Fruit fly (Drosophila melanogaster) whole organism, wandering third instar larva: ENCODE results near the gene FMRFaR.

Experiments
- Abd-B ChIP-seq: fragments of >200 bp; optimal IDR thresholded peaks from 2 replicates; lab custom pipeline; 2017; ENCODE audit warnings: missing biosample characterization, missing genetic modification characterization
- CG32264 ChIP-seq: fragments of 200-800 bp; sonication (Bioruptor generic); optimal IDR thresholded peaks from 2 replicates; lab custom pipeline; 2016; ENCODE audit warnings: missing biosample characterization, missing genetic modification characterization
- CG9705 ChIP-seq: fragments of 200-800 bp; sonication (Bioruptor generic); optimal IDR thresholded peaks from 2 replicates; lab custom pipeline; 2018; ENCODE audit warnings: missing biosample characterization, mild to moderate bottlenecking, missing genetic modification characterization
- CrebA ChIP-seq: fragments of 200-800 bp; sonication (Bioruptor generic); optimal IDR thresholded peaks from 2 replicates; lab custom pipeline; 2016; ENCODE audit warnings: missing biosample characterization, mild to moderate bottlenecking, missing genetic modification characterization, borderline replicate concordance
- Dfd ChIP-seq: fragments of >200 bp; optimal IDR thresholded peaks from 2 replicates; lab custom pipeline; 2017; ENCODE audit warnings: missing biosample characterization, missing genetic modification characterization
- Dif ChIP-seq: fragments of 200-275, 200-300 bp; sonication (Bioruptor generic); optimal IDR thresholded peaks from 2 replicates; lab custom pipeline; 2018; ENCODE audit warnings: missing biosample characterization, missing genetic modification characterization; ENCODE audit not compliant: partially characterized antibody
- GATAd ChIP-seq: sonication (Bioruptor generic); optimal IDR thresholded peaks from 2 replicates; lab custom pipeline; 2016; ENCODE audit warnings: missing biosample characterization, missing genetic modification characterization
- HLH106 ChIP-seq: fragments of 200-800 bp; optimal IDR thresholded peaks from 3 replicates; lab custom pipeline; 2019; ENCODE audit warnings: missing biosample characterization, mild to moderate bottlenecking, missing genetic modification characterization, moderate library complexity
- Hnf4 ChIP-seq: fragments of 200-800 bp; sonication (Bioruptor generic); optimal IDR thresholded peaks from 2 replicates; lab custom pipeline; 2016; ENCODE audit warnings: missing biosample characterization, mild to moderate bottlenecking, missing genetic modification characterization
- Hr83 ChIP-seq: fragments of 200-300 bp; sonication (Bioruptor generic); optimal IDR thresholded peaks from 2 replicates; lab custom pipeline; 2016; ENCODE audit warnings: missing biosample characterization, mild to moderate bottlenecking, missing genetic modification characterization, moderate library complexity; ENCODE audit not compliant: poor library complexity, severe bottlenecking
- Jra ChIP-seq: sonication (Bioruptor generic); optimal IDR thresholded peaks from 2 replicates; lab custom pipeline; 2016; ENCODE audit warnings: missing biosample characterization, missing genetic modification characterization
- Myc ChIP-seq: fragments of >200 bp; optimal IDR thresholded peaks from 2 replicates; lab custom pipeline; 2017
- N ChIP-seq: fragments of >200 bp; optimal IDR thresholded peaks from 2 replicates; lab custom pipeline; 2018; ENCODE audit warnings: missing biosample characterization, missing external identifiers, missing genetic modification characterization
- OdsH ChIP-seq: fragments of 200-800 bp; sonication (Bioruptor generic); optimal IDR thresholded peaks from 2 replicates; lab custom pipeline; 2016; ENCODE audit warnings: missing biosample characterization, mild to moderate bottlenecking, missing genetic modification characterization
- Rel ChIP-seq, 2 experiments: fragments of 200-800 bp; sonication (Bioruptor generic) in 1 of 2; optimal IDR thresholded peaks; 2 replicates in 1 of 2; 3 replicates in 1 of 2; lab custom pipeline; 2016 to 2019; ENCODE audit warnings: mild to moderate bottlenecking in 2 of 2, missing biosample characterization in 2 of 2, missing genetic modification characterization in 2 of 2, moderate library complexity in 1 of 2
- Sp1 ChIP-seq: fragments of 200-800 bp; sonication (Bioruptor generic); optimal IDR thresholded peaks from 3 replicates; lab custom pipeline; 2019; ENCODE audit warnings: missing biosample characterization, mild to moderate bottlenecking, missing genetic modification characterization, moderate library complexity
- br ChIP-seq: fragments of 200-800 bp; sonication (Bioruptor generic); optimal IDR thresholded peaks from 2 replicates; lab custom pipeline; 2016; ENCODE audit warnings: missing biosample characterization, missing genetic modification characterization
- brk ChIP-seq: fragments of 200-800 bp; sonication (Bioruptor generic); optimal IDR thresholded peaks from 2 replicates; lab custom pipeline; 2016; ENCODE audit warnings: missing biosample characterization, mild to moderate bottlenecking, missing genetic modification characterization
- ey ChIP-seq: fragments of 200-800 bp; sonication (Bioruptor generic); optimal IDR thresholded peaks from 2 replicates; lab custom pipeline; 2016; ENCODE audit warnings: missing biosample characterization, missing genetic modification characterization
- foxo ChIP-seq, 2 experiments: fragments of 200-800 bp; sonication (Bioruptor generic); optimal IDR thresholded peaks; 2 replicates in 1 of 2; 3 replicates in 1 of 2; lab custom pipeline; 2016 to 2017; ENCODE audit warnings: missing biosample characterization in 2 of 2, missing genetic modification characterization in 2 of 2
- fru ChIP-seq: fragments of 200-800 bp; sonication (Bioruptor generic); optimal IDR thresholded peaks from 3 replicates; lab custom pipeline; 2016; ENCODE audit warnings: missing biosample characterization, mild to moderate bottlenecking, missing genetic modification characterization
- h ChIP-seq: fragments of 200-800 bp; sonication (Bioruptor generic); optimal IDR thresholded peaks from 3 replicates; lab custom pipeline; 2016; ENCODE audit warnings: missing biosample characterization, mild to moderate bottlenecking, missing genetic modification characterization
- jim ChIP-seq: fragments of 175-275, 200-325 bp; sonication (Bioruptor generic); optimal IDR thresholded peaks from 2 replicates; lab custom pipeline; 2016; ENCODE audit warnings: missing biosample characterization, mild to moderate bottlenecking, missing genetic modification characterization
- lola ChIP-seq: fragments of >200 bp; optimal IDR thresholded peaks from 2 replicates; lab custom pipeline; 2017; ENCODE audit warnings: missing biosample characterization, missing genetic modification characterization
- psq ChIP-seq: fragments of 200-800 bp; sonication (Bioruptor generic); optimal IDR thresholded peaks from 3 replicates; lab custom pipeline; 2017; ENCODE audit warnings: missing biosample characterization, mild to moderate bottlenecking, missing genetic modification characterization, moderate library complexity
- rgr ChIP-seq: fragments of 200-800 bp; sonication (Bioruptor generic); optimal IDR thresholded peaks from 3 replicates; lab custom pipeline; 2016; ENCODE audit warnings: missing biosample characterization, mild to moderate bottlenecking, missing genetic modification characterization
- sage ChIP-seq: fragments of 200-800 bp; sonication (Bioruptor generic); optimal IDR thresholded peaks from 2 replicates; lab custom pipeline; 2016; ENCODE audit warnings: missing biosample characterization, mild to moderate bottlenecking, missing genetic modification characterization
- sv ChIP-seq: fragments of 200-800 bp; sonication (Bioruptor generic); optimal IDR thresholded peaks from 3 replicates; lab custom pipeline; 2016; ENCODE audit warnings: missing biosample characterization, missing genetic modification characterization
- tai ChIP-seq: sonication (Bioruptor generic); optimal IDR thresholded peaks from 2 replicates; lab custom pipeline; 2016; ENCODE audit warnings: missing biosample characterization, missing genetic modification characterization
- usp ChIP-seq: fragments of >200 bp; optimal IDR thresholded peaks from 2 replicates; lab custom pipeline; 2017; ENCODE audit warnings: missing biosample characterization, missing genetic modification characterization
- woc ChIP-seq: sonication (Bioruptor generic); optimal IDR thresholded peaks from 2 replicates; lab custom pipeline; 2016; ENCODE audit warnings: missing biosample characterization, mild to moderate bottlenecking, missing genetic modification characterization

The FMRFaR gene

dm6 chr3L:3046325-3047156 lies 45.0 kb downstream of the FMRFaR start, which contains the start of the genes scramb2 and Sk2 (continued):
- peak; percentile 95 for TF ChIP-seq rgr (GFP tag; lab: Kevin White, UChicago)
- TF ChIP-seq, all 38 proteins: peak for 26

dm6 chr3L:3048647-3049046 lies 47.1 kb downstream of the FMRFaR start:
- TF ChIP-seq tai (no peak), br (no peak), ey (GFP tag; lab: Kevin White, UChicago) (no peak), sv (GFP tag; lab: Kevin White, UChicago) (no peak), CG9705 (GFP tag; lab: Kevin White, UChicago) (no peak), Abd-B (GFP tag; lab: Kevin White, UChicago) (no peak), CrebA (GFP tag; lab: Kevin White, UChicago) (no peak), brk (no peak), Dfd (GFP tag; lab: Kevin White, UChicago) (no peak), Sp1 (GFP tag; lab: Kevin White, UChicago) (no peak), jim (no peak), Hr83 (GFP tag; lab: Kevin White, UChicago) (no peak), CG32264 (no peak), lola (GFP tag; lab: Kevin White, UChicago) (no peak), rgr (GFP tag; lab: Kevin White, UChicago) (no peak), HLH106 (no peak), usp (GFP tag; lab: Kevin White, UChicago) (no peak), N (GFP tag; lab: Kevin White, UChicago) (no peak), Jra (GFP tag; lab: Kevin White, UChicago) (no peak), sage (GFP tag; lab: Kevin White, UChicago) (no peak)

- TF ChIP-seq Dif (GFP tag; lab: Kevin White, UChicago) (no peak), h (GFP tag; lab: Kevin White, UChicago) (no peak), Abd-B (GFP tag; lab: Kevin White, UChicago) (no peak), sv (GFP tag; lab: Kevin White, UChicago) (no peak), Rel (GFP tag; optimal IDR thresholded peaks at IDR 0.05; lab: Kevin White, UChicago) (no peak), Rel (tag; optimal IDR thresholded peaks at IDR 0.05; lab: Kevin White, UChicago) (peak; percentile 90), Hr83 (GFP tag; lab: Kevin White, UChicago) (no peak), jim (peak; percentile 54), Jra (GFP tag; lab: Kevin White, UChicago) (no peak)
Observed at dm6 chr3L:3050185-3050584, 48.7 kb downstream of the FMRFaR start, which contains the start of gene CG32485. Gene CG32485, plus strand, starts transcription at chr3L:3050323.

dm6 chr3L:3052110-3052871 lies 50.8 kb downstream of the FMRFaR start, which contains the start of gene CG1271:
Gene CG1271, plus strand, starts transcription at chr3L:3052514.
- TF ChIP-seq brk (no peak), br (peak; percentile 67), usp (GFP tag; lab: Kevin White, UChicago) (no peak), rgr (GFP tag; lab: Kevin White, UChicago) (peak; percentile 59), fru (no peak), ey (GFP tag; lab: Kevin White, UChicago) (peak; percentile 65), Abd-B (GFP tag; lab: Kevin White, UChicago) (no peak), N (GFP tag; lab: Kevin White, UChicago) (no peak), Jra (GFP tag; lab: Kevin White, UChicago) (peak; percentile 30), CrebA (GFP tag; lab: Kevin White, UChicago) (no peak), Rel (GFP tag; optimal IDR thresholded peaks at IDR 0.05; lab: Kevin White, UChicago) (no peak), Rel (tag; optimal IDR thresholded peaks at IDR 0.05; lab: Kevin White, UChicago) (peak; percentile 61), foxo (GFP tag; optimal IDR thresholded peaks at IDR 0.05; lab: Kevin White, UChicago) (peak in 1 of 2 experiments; percentile 82), h (GFP tag; lab: Kevin White, UChicago) (peak; percentile 85), OdsH (GFP tag; lab: Kevin White, UChicago) (peak; percentile 41), CG9705 (GFP tag; lab: Kevin White, UChicago) (peak; percentile 51), sv (GFP tag; lab: Kevin White, UChicago) (peak; percentile 29), GATAd (peak; percentile 84), Myc (lab: Kevin White, UChicago) (peak; percentile 98), Hnf4 (GFP tag; lab: Kevin White, UChicago) (no peak), Sp1 (GFP tag; lab: Kevin White, UChicago) (peak; percentile 71), psq (GFP tag; lab: Kevin White, UChicago) (peak; percentile 39), HLH106 (peak; percentile 73), woc (peak; percentile 82), tai (no peak)
